Worm (Caenorhabditis elegans) whole organism, L4 larva: Measurements from ENCODE around the gene F58F9.9.

Experiments
- egl-27 ChIP-seq: sonication (generic microtip); optimal IDR thresholded peaks from 3 replicates; lab custom pipeline; 2017; ENCODE audit warnings: missing biosample characterization, missing genetic modification reagents, missing genetic modification characterization
- hlh-30 ChIP-seq: sonication (generic microtip); optimal IDR thresholded peaks from 2 replicates; lab custom pipeline; 2017; ENCODE audit warnings: antibody characterized with exemption, mild to moderate bottlenecking, missing genetic modification characterization, missing compliant biosample characterization; ENCODE audit not compliant: insufficient read depth
- lim-7 ChIP-seq: fragments of 200-800 bp; sonication (Bioruptor generic); IDR thresholded peaks from 2 replicates; pipeline ENCODE4 v1.3.6; 2022; ENCODE audit warnings: missing genetic modification characterization, missing compliant biosample characterization
- lin-29 ChIP-seq: fragments of 200-800 bp; sonication (Bioruptor generic); IDR thresholded peaks from 2 replicates; pipeline ENCODE4 v1.3.6; 2022; ENCODE audit warnings: missing genetic modification reagents, missing genetic modification characterization, missing compliant biosample characterization
- lin-39 ChIP-seq: fragments of 150-350 bp; optimal IDR thresholded peaks from 2 replicates; lab custom pipeline; 2014; ENCODE audit warnings: missing biosample characterization, missing genetic modification reagents, missing genetic modification characterization
- lsy-2 ChIP-seq, 2 experiments: fragments of 150-350 bp in 1 of 2; sonication (generic microtip) in 1 of 2; optimal IDR thresholded peaks; 2 replicates each; lab custom pipeline; 2014 to 2017; ENCODE audit warnings: missing biosample characterization in 2 of 2, missing genetic modification characterization in 2 of 2
- mes-2 ChIP-seq: sonication (generic microtip); optimal IDR thresholded peaks from 2 replicates; lab custom pipeline; 2016; ENCODE audit warnings: missing genotype, mild to moderate bottlenecking, missing genetic modification characterization, missing compliant biosample characterization; ENCODE audit not compliant: poor library complexity, severe bottlenecking
- nhr-25 ChIP-seq: sonication (generic microtip); optimal IDR thresholded peaks from 2 replicates; lab custom pipeline; 2017; ENCODE audit warnings: missing genetic modification characterization, mild to moderate bottlenecking, missing compliant biosample characterization, antibody characterized with exemption, moderate library complexity, borderline replicate concordance; ENCODE audit not compliant: insufficient read depth
- pha-4 ChIP-seq, 2 experiments: fragments of 150-350 bp in 1 of 2; fragments of 200-800 bp in 1 of 2; sonication (Bioruptor generic) in 1 of 2; IDR thresholded peaks in 1 of 2; optimal IDR thresholded peaks in 1 of 2; 2 replicates each; pipeline versions ENCODE4 v1.3.6 to Lab custom; 2014 to 2022; ENCODE audit warnings: missing genetic modification characterization in 2 of 2, missing genetic modification reagents in 2 of 2, missing biosample characterization in 1 of 2, missing compliant biosample characterization in 1 of 2
- snpc-4 ChIP-seq: fragments of 150-350 bp; optimal IDR thresholded peaks from 2 replicates; lab custom pipeline; 2014; ENCODE audit warnings: missing biosample characterization, missing genetic modification characterization
- unc-130 ChIP-seq: sonication (generic microtip); optimal IDR thresholded peaks from 2 replicates; lab custom pipeline; 2016; ENCODE audit warnings: missing genetic modification reagents, missing genetic modification characterization, missing compliant biosample characterization

- TF ChIP-seq hlh-30 (no peak), lin-29 (GFP tag; lab: Robert Waterston, UW) (no peak), lim-7 (GFP tag; lab: Robert Waterston, UW) (no peak), lsy-2 (tag; optimal IDR thresholded peaks at IDR 0.05; lab: Kevin White, UChicago) (no peak), unc-130 (GFP tag; lab: Kevin White, UChicago) (no peak), mes-2 (tag; lab: Kevin White, UChicago) (no peak), snpc-4 (tag; lab: Kevin White, UChicago) (no peak), pha-4 (GFP tag; IDR thresholded peaks at IDR 0.05; lab: Robert Waterston, UW) (no peak), pha-4 (tag; optimal IDR thresholded peaks at IDR 0.05; lab: Kevin White, UChicago) (no peak), lin-39 (no peak), nhr-25 (no peak), egl-27 (tag; lab: Kevin White, UChicago) (no peak)
These were observed 31.8 kb downstream of the F58F9.9 start, which contains the start of gene srv-31 for ce11 chrIV:6271923-6272322.
